Worm (Caenorhabditis elegans): ENCODE data around the gene ced-6.

- TF ChIP-seq lin-13 (GFP tag; optimal IDR thresholded peaks at IDR 0.05) (no peak), nhr-237 (tag; optimal IDR thresholded peaks at IDR 0.05) (no peak), mab-5 (tag; optimal IDR thresholded peaks at IDR 0.05) (no peak), lsy-2 (tag; optimal IDR thresholded peaks at IDR 0.05) (no peak), lin-11 (tag; optimal IDR thresholded peaks at IDR 0.05) (no peak), snpc-4 (tag; optimal IDR thresholded peaks at IDR 0.05) (no peak)
Observed at ce11 chrIII:5584647-5585046, 10.9 kb upstream of the ced-6 start, which contains the start of gene F56D2.3.
